Fruit fly (Drosophila melanogaster) whole organism, adult: ENCODE results near the gene CG13722.

Experiments
- CG14711 ChIP-seq: fragments of 200-800 bp; sonication (Bioruptor generic); optimal IDR thresholded peaks from 2 replicates; lab custom pipeline; 2018; ENCODE audit warnings: missing biosample characterization, mild to moderate bottlenecking, missing genetic modification characterization, moderate library complexity
- CG5204 ChIP-seq: fragments of 200-800 bp; sonication (Bioruptor generic); optimal IDR thresholded peaks from 2 replicates; lab custom pipeline; 2016; ENCODE audit warnings: missing biosample characterization, missing genetic modification characterization
- CG7045 ChIP-seq: fragments of 200-800 bp; sonication (Bioruptor generic); optimal IDR thresholded peaks from 2 replicates; lab custom pipeline; 2017; ENCODE audit warnings: missing biosample characterization, mild to moderate bottlenecking, missing genetic modification characterization
- CG7101 ChIP-seq: fragments of 200-800 bp; sonication (Bioruptor generic); optimal IDR thresholded peaks from 2 replicates; lab custom pipeline; 2018; ENCODE audit warnings: missing biosample characterization, mild to moderate bottlenecking, missing genetic modification characterization, moderate library complexity
- Crg-1 ChIP-seq: fragments of 200-800 bp; sonication (Bioruptor generic); optimal IDR thresholded peaks from 2 replicates; lab custom pipeline; 2016; ENCODE audit warnings: missing biosample characterization, missing genetic modification characterization
- kay ChIP-seq: fragments of 200-800 bp; sonication (Bioruptor generic); peaks from one replicate; lab custom pipeline; 2016; ENCODE audit warnings: missing biosample characterization, missing genetic modification characterization, borderline replicate concordance
- ovo ChIP-seq: fragments of 200-800 bp; sonication (Bioruptor generic); optimal IDR thresholded peaks from 2 replicates; lab custom pipeline; 2016; ENCODE audit warnings: missing biosample characterization, missing genetic modification characterization
- pad ChIP-seq: fragments of 200-800 bp; sonication (Bioruptor generic); optimal IDR thresholded peaks from 3 replicates; lab custom pipeline; 2017; ENCODE audit warnings: missing biosample characterization, missing genetic modification characterization, mild to moderate bottlenecking, moderate library complexity, missing genetic modification reagents
- tj ChIP-seq: fragments of 200-800 bp; sonication (Bioruptor generic); optimal IDR thresholded peaks from 3 replicates; lab custom pipeline; 2017; ENCODE audit warnings: missing biosample characterization, mild to moderate bottlenecking, missing genetic modification characterization, moderate library complexity
- toe ChIP-seq: fragments of 200-800 bp; sonication (Bioruptor generic); optimal IDR thresholded peaks from 2 replicates; lab custom pipeline; 2016; ENCODE audit warnings: missing biosample characterization, missing genetic modification characterization

DNA sequence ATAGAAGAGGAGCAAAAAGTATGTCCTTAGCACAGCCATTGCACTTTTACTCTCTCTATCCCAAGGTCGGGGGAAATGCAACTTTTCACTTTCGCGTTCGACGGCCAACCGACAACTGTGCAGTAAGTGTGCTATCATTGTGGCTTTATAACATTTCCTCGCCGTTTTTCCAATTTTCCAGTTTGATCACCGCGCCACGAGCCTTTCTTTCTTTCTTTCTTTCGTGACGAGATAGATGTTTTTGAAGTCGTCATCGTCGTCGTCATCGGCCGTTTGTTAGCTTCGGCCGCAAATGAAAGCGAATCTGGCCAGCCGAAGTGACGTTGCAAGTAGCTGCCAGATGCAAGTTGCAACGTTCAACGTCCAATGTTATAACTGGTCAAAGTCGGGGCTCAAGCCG, 9.6 kb upstream of the CG13722 start, which contains the start of gene CG13720:
- TF ChIP-seq CG5204 (GFP tag; lab: Kevin White, UChicago) (no peak), toe (GFP tag; lab: Kevin White, UChicago) (no peak), tj (GFP tag; lab: Kevin White, UChicago) (no peak), pad (GFP tag; lab: Kevin White, UChicago) (no peak), kay (GFP tag; lab: Kevin White, UChicago) (no peak), CG7101 (tag; lab: Kevin White, UChicago) (no peak), ovo (GFP tag; lab: Kevin White, UChicago) (no peak), CG7045 (GFP tag; lab: Kevin White, UChicago) (no peak), CG14711 (tag; lab: Kevin White, UChicago) (no peak), Crg-1 (GFP tag; lab: Kevin White, UChicago) (no peak)
